Worm (Caenorhabditis elegans): Measurements from ENCODE around the gene sip-1.

- TF ChIP-seq nhr-28 (tag; optimal IDR thresholded peaks at IDR 0.05) (no peak), cnd-1 (tag; optimal IDR thresholded peaks at IDR 0.05) (no peak), nhr-237 (tag; optimal IDR thresholded peaks at IDR 0.05) (no peak), lin-13 (tag; optimal IDR thresholded peaks at IDR 0.05) (no peak), snpc-4 (tag; optimal IDR thresholded peaks at IDR 0.05) (no peak), elt-1 (tag; optimal IDR thresholded peaks at IDR 0.05; ENCODE audit: borderline replicate concordance, insufficient read depth) (no peak)
Observed at ce11 chrIII:10462935-10463548, 43.6 kb downstream of the sip-1 start.

Data from whole organism, mixed stage, embryonic.